Worm (Caenorhabditis elegans) whole organism, L1 larva: Measurements from ENCODE around the gene fbxb-13.

Source experiments
- C04F5.9 ChIP-seq: sonication (generic microtip); optimal IDR thresholded peaks from 2 replicates; lab custom pipeline; 2016; ENCODE audit warnings: missing genetic modification characterization, missing compliant biosample characterization
- C16A3.4 ChIP-seq: fragments of 150-350 bp; optimal IDR thresholded peaks from 2 replicates; lab custom pipeline; 2014; ENCODE audit warnings: missing biosample characterization, missing genetic modification characterization
- F16B12.6 ChIP-seq: fragments of 150-350 bp; optimal IDR thresholded peaks from 2 replicates; lab custom pipeline; 2014; ENCODE audit warnings: missing biosample characterization, missing genetic modification characterization
- ceh-8 ChIP-seq: fragments of 200-800 bp; sonication (Bioruptor generic); optimal IDR thresholded peaks from 2 replicates; lab custom pipeline; 2018; ENCODE audit warnings: mild to moderate bottlenecking, missing genetic modification characterization, moderate library complexity, missing compliant biosample characterization
- ceh-82 ChIP-seq, 3 experiments: fragments of 150-350 bp in 1 of 3; sonication (generic microtip) in 2 of 3; optimal IDR thresholded peaks; 2 replicates each; lab custom pipeline; 2014 to 2017; ENCODE audit warnings: missing biosample characterization in 3 of 3, missing genetic modification characterization in 3 of 3
- ceh-88 ChIP-seq: fragments of 200-800 bp; sonication (Bioruptor generic); IDR thresholded peaks from 2 replicates; pipeline ENCODE4 v1.3.6; 2022; ENCODE audit warnings: missing genetic modification characterization, missing compliant biosample characterization
- dpl-1 ChIP-seq, 3 experiments: fragments of 150-350 bp in 2 of 3; sonication (generic microtip) in 1 of 3; optimal IDR thresholded peaks; 2 replicates each; lab custom pipeline; 2014 to 2017; ENCODE audit warnings: missing biosample characterization in 3 of 3, missing genetic modification characterization in 3 of 3, missing genetic modification reagents in 3 of 3
- efl-1 ChIP-seq, 4 experiments: fragments of 150-350 bp; optimal IDR thresholded peaks in 3 of 4; peaks in 1 of 4; 1 replicate in 1 of 4; 2 replicates in 3 of 4; lab custom pipeline; 2014; ENCODE audit warnings: missing biosample characterization in 2 of 4, missing genetic modification characterization in 2 of 4, missing genetic modification reagents in 2 of 4
- efl-3 ChIP-seq: fragments of 200-800 bp; sonication (Bioruptor generic); optimal IDR thresholded peaks from 2 replicates; lab custom pipeline; 2018; ENCODE audit warnings: mild to moderate bottlenecking, missing genetic modification characterization, missing compliant biosample characterization
- elt-3 ChIP-seq, 6 experiments: fragments of 150-350 bp in 1 of 6; sonication (generic microtip); optimal IDR thresholded peaks; 2 replicates each; lab custom pipeline; 2017 to 2018; ENCODE audit warnings: missing biosample characterization in 6 of 6, missing genetic modification characterization in 6 of 6, inconsistent platforms in 1 of 6
- ets-5 ChIP-seq: fragments of 200-800 bp; sonication (Bioruptor generic); IDR thresholded peaks from 2 replicates; pipeline ENCODE4 v1.3.6; 2022; ENCODE audit warnings: missing genetic modification characterization, missing compliant biosample characterization
- fkh-8 ChIP-seq: sonication (generic microtip); optimal IDR thresholded peaks from 2 replicates; lab custom pipeline; 2016; ENCODE audit warnings: mild to moderate bottlenecking, missing genetic modification characterization, missing compliant biosample characterization
- fos-1 ChIP-seq: fragments of 150-350 bp; optimal IDR thresholded peaks from 2 replicates; lab custom pipeline; 2014; ENCODE audit warnings: missing biosample characterization, missing genetic modification characterization
- hlh-4 ChIP-seq: sonication (generic microtip); optimal IDR thresholded peaks from 2 replicates; lab custom pipeline; 2016; ENCODE audit warnings: mild to moderate bottlenecking, missing genetic modification characterization, missing compliant biosample characterization
- hpl-2 ChIP-seq: fragments of 150-350 bp; optimal IDR thresholded peaks from 2 replicates; lab custom pipeline; 2014; ENCODE audit warnings: missing biosample characterization, missing genetic modification reagents, missing genetic modification characterization
- isw-1 ChIP-seq: fragments of 200-800 bp; sonication (Bioruptor generic); IDR thresholded peaks from 2 replicates; pipeline ENCODE4 v1.3.6; 2022; ENCODE audit warnings: missing genetic modification characterization, missing compliant biosample characterization
- jun-1 ChIP-seq: fragments of 150-350 bp; optimal IDR thresholded peaks from 2 replicates; lab custom pipeline; 2014; ENCODE audit warnings: missing biosample characterization, missing genetic modification reagents, missing genetic modification characterization
- lin-13 ChIP-seq: fragments of 150-350 bp; optimal IDR thresholded peaks from 2 replicates; lab custom pipeline; 2014; ENCODE audit warnings: missing biosample characterization, missing genetic modification reagents, missing genetic modification characterization
- lin-15B ChIP-seq: fragments of 150-350 bp; sonication (generic microtip); optimal IDR thresholded peaks from 3 replicates; lab custom pipeline; 2014; ENCODE audit warnings: missing biosample characterization, missing genetic modification characterization
- lin-35 ChIP-seq, 2 experiments: fragments of 150-350 bp; optimal IDR thresholded peaks; 2 replicates each; lab custom pipeline; 2014; ENCODE audit warnings: missing biosample characterization in 2 of 2, missing genetic modification characterization in 2 of 2, missing genetic modification reagents in 2 of 2
- lir-3 ChIP-seq: sonication (generic microtip); optimal IDR thresholded peaks from 2 replicates; lab custom pipeline; 2016; ENCODE audit warnings: mild to moderate bottlenecking, missing genetic modification characterization, moderate library complexity, missing compliant biosample characterization; ENCODE audit not compliant: poor library complexity
- lsy-2 ChIP-seq, 2 experiments: fragments of 150-350 bp; optimal IDR thresholded peaks; 2 replicates each; lab custom pipeline; 2014; ENCODE audit warnings: missing biosample characterization in 2 of 2, missing genetic modification characterization in 2 of 2
- mdl-1 ChIP-seq, 2 experiments: fragments of 150-350 bp; optimal IDR thresholded peaks; 2 replicates each; lab custom pipeline; 2014 to 2017; ENCODE audit warnings: missing biosample characterization in 2 of 2, missing genetic modification characterization in 2 of 2, inconsistent platforms in 1 of 2
- mep-1 ChIP-seq: fragments of 150-350 bp; optimal IDR thresholded peaks from 2 replicates; lab custom pipeline; 2014; ENCODE audit warnings: missing biosample characterization, missing genetic modification characterization
- nhr-11 ChIP-seq: fragments of 150-350 bp; optimal IDR thresholded peaks from 2 replicates; lab custom pipeline; 2014; ENCODE audit warnings: missing biosample characterization, missing genetic modification characterization
- nhr-20 ChIP-seq: sonication (generic microtip); optimal IDR thresholded peaks from 2 replicates; lab custom pipeline; 2016; ENCODE audit warnings: mild to moderate bottlenecking, missing genetic modification characterization, missing compliant biosample characterization
- nhr-237 ChIP-seq: fragments of 150-350 bp; optimal IDR thresholded peaks from 2 replicates; lab custom pipeline; 2014; ENCODE audit warnings: missing biosample characterization, missing genetic modification characterization
- nhr-28 ChIP-seq: fragments of 150-350 bp; optimal IDR thresholded peaks from 2 replicates; lab custom pipeline; 2014; ENCODE audit warnings: missing biosample characterization, missing genetic modification characterization
- nhr-47 ChIP-seq: sonication (generic microtip); optimal IDR thresholded peaks from 2 replicates; lab custom pipeline; 2016; ENCODE audit warnings: mild to moderate bottlenecking, missing genetic modification characterization, moderate library complexity, missing compliant biosample characterization
- nhr-71 ChIP-seq: sonication (generic microtip); optimal IDR thresholded peaks from 2 replicates; lab custom pipeline; 2016; ENCODE audit warnings: mild to moderate bottlenecking, missing genetic modification characterization, moderate library complexity, missing compliant biosample characterization
- nhr-77 ChIP-seq: fragments of 150-350 bp; optimal IDR thresholded peaks from 2 replicates; lab custom pipeline; 2014; ENCODE audit warnings: missing biosample characterization, missing genetic modification characterization
- nhr-85 ChIP-seq: sonication (generic microtip); peaks from one replicate; lab custom pipeline; 2016; ENCODE audit warnings: missing genetic modification characterization, inconsistent platforms, missing compliant biosample characterization
- nhr-90 ChIP-seq: sonication (generic microtip); optimal IDR thresholded peaks from 2 replicates; lab custom pipeline; 2016; ENCODE audit warnings: mild to moderate bottlenecking, missing genetic modification characterization, missing compliant biosample characterization; ENCODE audit not compliant: poor library complexity
- pag-3 ChIP-seq: sonication (generic microtip); optimal IDR thresholded peaks from 2 replicates; lab custom pipeline; 2017; ENCODE audit warnings: missing genetic modification characterization, mild to moderate bottlenecking, missing compliant biosample characterization, antibody characterized with exemption, borderline replicate concordance; ENCODE audit not compliant: insufficient read depth
- pqm-1 ChIP-seq: sonication (generic microtip); optimal IDR thresholded peaks from 3 replicates; lab custom pipeline; 2017; ENCODE audit warnings: missing biosample characterization, missing genetic modification characterization
- rnt-1 ChIP-seq: sonication (generic microtip); optimal IDR thresholded peaks from 2 replicates; lab custom pipeline; 2016; ENCODE audit warnings: mild to moderate bottlenecking, missing genetic modification characterization, moderate library complexity, missing compliant biosample characterization
- skn-1 ChIP-seq: fragments of 150-350 bp; optimal IDR thresholded peaks from 2 replicates; lab custom pipeline; 2014; ENCODE audit warnings: missing biosample characterization, missing genetic modification characterization
- snpc-4 ChIP-seq: fragments of 150-350 bp; optimal IDR thresholded peaks from 2 replicates; lab custom pipeline; 2014; ENCODE audit warnings: missing biosample characterization, missing genetic modification characterization
- snu-23 ChIP-seq: sonication (generic microtip); optimal IDR thresholded peaks from 2 replicates; lab custom pipeline; 2016; ENCODE audit warnings: missing genetic modification characterization, missing compliant biosample characterization
- sptf-1 ChIP-seq: fragments of 150-350 bp; optimal IDR thresholded peaks from 2 replicates; lab custom pipeline; 2014; ENCODE audit warnings: missing biosample characterization, missing genetic modification characterization
- tbx-2 ChIP-seq: sonication (generic microtip); optimal IDR thresholded peaks from 2 replicates; lab custom pipeline; 2016; ENCODE audit warnings: missing genetic modification characterization, missing compliant biosample characterization
- tlp-1 ChIP-seq: fragments of 150-350 bp; optimal IDR thresholded peaks from 2 replicates; lab custom pipeline; 2014; ENCODE audit warnings: missing biosample characterization, missing genetic modification characterization
- vab-15 ChIP-seq: sonication (generic microtip); optimal IDR thresholded peaks from 2 replicates; lab custom pipeline; 2017; ENCODE audit warnings: missing genotype, mild to moderate bottlenecking, missing genetic modification characterization, missing compliant biosample characterization
- xbp-1 ChIP-seq: sonication (generic microtip); optimal IDR thresholded peaks from 2 replicates; lab custom pipeline; 2016; ENCODE audit warnings: missing genetic modification characterization, missing compliant biosample characterization
- zag-1 ChIP-seq: fragments of 150-350 bp; optimal IDR thresholded peaks from 2 replicates; lab custom pipeline; 2014; ENCODE audit warnings: missing biosample characterization, missing genetic modification characterization
- zip-4 ChIP-seq: fragments of 200-800 bp; sonication (Bioruptor generic); optimal IDR thresholded peaks from 2 replicates; lab custom pipeline; 2018; ENCODE audit warnings: mild to moderate bottlenecking, missing genetic modification characterization, moderate library complexity, missing compliant biosample characterization

fbxb-13 gene

DNA sequence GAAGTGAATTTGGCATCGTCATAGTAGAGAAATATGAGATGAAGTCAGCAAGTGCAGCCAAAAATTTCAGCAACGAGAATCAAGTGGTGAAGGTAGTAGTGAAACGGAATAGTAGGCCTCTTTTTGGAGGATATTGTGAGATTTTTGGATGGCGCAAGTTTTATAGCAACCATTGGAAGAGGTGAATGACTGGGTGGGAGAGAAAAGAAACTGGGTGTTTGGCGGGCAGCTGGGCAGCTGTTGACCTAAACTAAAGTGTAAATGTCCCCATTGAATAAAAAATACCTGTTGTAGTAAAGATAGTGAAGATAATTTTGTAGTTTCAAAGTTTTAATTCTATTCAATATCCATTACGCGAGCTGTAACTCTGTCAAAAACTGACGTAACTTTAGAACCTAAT lies 28.0 kb downstream of the fbxb-13 start:
- no peak for TF ChIP-seq lir-3
- TF ChIP-seq zip-4 = no peak
- no peak for TF ChIP-seq F16B12.6 (tag; lab: Kevin White, UChicago)
- no peak for TF ChIP-seq efl-3 (GFP tag; lab: Kevin White, UChicago)
- TF ChIP-seq snpc-4 (tag; lab: Kevin White, UChicago) = no peak
- TF ChIP-seq efl-1 (optimal IDR thresholded peaks at IDR 0.05; lab: Kevin White, UChicago) = no peak
- TF ChIP-seq efl-1 (GFP tag; optimal IDR thresholded peaks at IDR 0.05 in 1 of 2; lab: Kevin White, UChicago) = peak in 1 of 2 experiments; percentile 86
- no peak for TF ChIP-seq C16A3.4 (tag; lab: Kevin White, UChicago)
- TF ChIP-seq, all 84 proteins: peak for 1

DNA sequence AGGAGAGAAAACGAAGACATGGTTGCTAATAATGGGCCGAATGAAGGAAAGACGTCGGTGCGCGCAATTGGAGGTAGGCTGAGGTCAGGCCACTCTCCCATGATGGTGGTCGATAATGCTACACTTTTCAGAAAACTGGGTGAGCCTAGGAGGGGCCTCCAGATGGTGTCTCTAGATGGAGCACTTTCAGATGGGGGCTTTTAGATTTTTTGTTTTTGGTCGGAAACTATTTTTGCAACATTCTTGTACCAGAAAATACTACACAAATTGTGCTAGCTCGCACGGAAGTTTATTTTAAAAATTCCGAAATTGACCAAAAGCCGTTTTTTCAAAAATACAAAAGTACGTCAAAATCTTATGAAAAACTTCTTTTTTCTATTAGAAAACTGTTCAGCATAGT lies 30.2 kb downstream of the fbxb-13 start, which contains the start of gene fbxb-10:
fbxb-10 (minus strand) TSS at position 101 of the 400 bp plus-strand sequence.
- TF ChIP-seq C16A3.4 (tag; lab: Kevin White, UChicago) (no peak), nhr-28 (no peak), ceh-88 (no peak), fkh-8 (tag; lab: Kevin White, UChicago) (no peak), nhr-77 (no peak), C04F5.9 (tag; lab: Kevin White, UChicago) (no peak), hlh-4 (tag; lab: Kevin White, UChicago) (no peak), tbx-2 (no peak), zag-1 (tag; lab: Kevin White, UChicago) (no peak)

DNA sequence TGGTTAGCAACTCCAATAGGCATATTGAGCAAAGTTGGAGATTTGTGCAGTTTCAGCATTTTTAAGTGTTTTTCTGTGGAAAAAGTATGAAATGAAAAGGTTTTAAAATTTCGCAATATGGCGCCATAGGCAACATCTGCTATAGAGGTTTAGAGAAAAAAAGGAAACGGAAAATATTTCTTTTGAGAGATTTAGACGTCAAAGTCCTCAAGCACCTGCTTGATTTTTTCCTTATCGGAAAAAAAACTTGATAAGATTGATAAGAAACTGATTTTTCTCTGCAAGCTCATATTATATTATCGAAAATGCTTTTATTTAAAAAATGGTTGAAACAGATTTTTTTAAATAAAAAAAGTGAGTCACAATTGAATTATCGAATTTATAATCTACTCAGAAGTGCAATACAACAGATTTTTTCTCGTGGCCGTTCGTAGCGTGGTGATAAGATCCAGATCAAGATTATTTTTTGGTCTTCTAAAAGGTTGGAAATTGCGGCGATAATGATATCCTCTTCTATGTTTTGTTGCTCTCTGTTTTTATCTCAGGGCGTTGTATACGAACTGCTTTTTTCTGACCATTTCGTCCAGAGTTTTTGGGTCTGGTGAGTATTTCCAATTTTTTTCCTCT lies 32.0 kb downstream of the fbxb-13 start, which contains the start of gene fbxc-19:
fbxc-19 (plus strand) TSS at position 536 of the 627 bp plus-strand sequence.
- no peak for TF ChIP-seq C04F5.9 (tag; lab: Kevin White, UChicago)
- peak; percentile 4 for TF ChIP-seq lin-15B (tag; lab: Kevin White, UChicago)
- peak; percentile 72 for TF ChIP-seq nhr-71 (tag; lab: Kevin White, UChicago)
- no peak for TF ChIP-seq ceh-88
- peak; percentile 35 for TF ChIP-seq fos-1 (tag; lab: Kevin White, UChicago)
- TF ChIP-seq tbx-2 = peak; percentile 34
- TF ChIP-seq lir-3 = peak; percentile 38
- TF ChIP-seq nhr-237 (tag; lab: Kevin White, UChicago) = peak; percentile 64
- TF ChIP-seq xbp-1 = peak; percentile 3
- peak in 1 of 2 experiments; percentile 53 for TF ChIP-seq mdl-1 (tag; optimal IDR thresholded peaks at IDR 0.05; lab: Kevin White, UChicago)
- peak; percentile 38 for TF ChIP-seq nhr-77
- peak; percentile 67 to 79 for TF ChIP-seq lsy-2 (tag; optimal IDR thresholded peaks at IDR 0.05; lab: Kevin White, UChicago)
- peak; percentile 46 for TF ChIP-seq snu-23 (GFP tag; lab: Kevin White, UChicago)
- peak; percentile 58 for TF ChIP-seq rnt-1 (tag; lab: Kevin White, UChicago)
- TF ChIP-seq lin-35 (GFP tag; optimal IDR thresholded peaks at IDR 0.05; lab: Kevin White, UChicago) = peak; percentile 47 to 82
- TF ChIP-seq ets-5 (GFP tag; lab: Robert Waterston, UW) = no peak
- TF ChIP-seq dpl-1 (GFP tag; optimal IDR thresholded peaks at IDR 0.05; lab: Kevin White, UChicago) = peak; percentile 56 to 61 (median 61)
- no peak for TF ChIP-seq ceh-8
- TF ChIP-seq zip-4 = peak; percentile 98
- peak; percentile 40 for TF ChIP-seq lin-13 (GFP tag; lab: Kevin White, UChicago)
- TF ChIP-seq nhr-85 = peak; percentile 83
- TF ChIP-seq nhr-47 (tag; lab: Kevin White, UChicago) = peak; percentile 59
- peak; percentile 91 for TF ChIP-seq skn-1 (tag; lab: Kevin White, UChicago)
- TF ChIP-seq tlp-1 (tag; lab: Kevin White, UChicago) = peak; percentile 81
- TF ChIP-seq efl-1 (optimal IDR thresholded peaks at IDR 0.05; lab: Kevin White, UChicago) = peak; percentile 77 to 78
- TF ChIP-seq efl-1 (GFP tag; optimal IDR thresholded peaks at IDR 0.05 in 1 of 2; lab: Kevin White, UChicago) = peak; percentile 63 to 94
- peak; percentile 63 for TF ChIP-seq nhr-11
- TF ChIP-seq pag-3 (tag; lab: Kevin White, UChicago) = no peak
- TF ChIP-seq mep-1 = peak; percentile 58
- peak; percentile 45 for TF ChIP-seq hpl-2
- peak; percentile 60 for TF ChIP-seq nhr-20 (tag; lab: Kevin White, UChicago)
- no peak for TF ChIP-seq vab-15
- TF ChIP-seq elt-3 (tag; optimal IDR thresholded peaks at IDR 0.05; lab: Kevin White, UChicago) = peak in 3 of 6 experiments; percentile 60 to 96 (median 89)
- no peak for TF ChIP-seq isw-1 (GFP tag; lab: Robert Waterston, UW)
- no peak for TF ChIP-seq sptf-1 (tag; lab: Kevin White, UChicago)
- peak; percentile 45 for TF ChIP-seq snpc-4 (tag; lab: Kevin White, UChicago)
- peak; percentile 53 for TF ChIP-seq nhr-90
- peak; percentile 7 to 59 (median 30) for TF ChIP-seq ceh-82 (tag; optimal IDR thresholded peaks at IDR 0.05; lab: Kevin White, UChicago)
- TF ChIP-seq jun-1 (tag; lab: Kevin White, UChicago) = peak; percentile 75
- TF ChIP-seq pqm-1 = peak; percentile 95
